Fruit fly (Drosophila melanogaster) whole organism, wandering third instar larva: ENCODE results near the gene Fign.

ENCODE experiments used
- Abd-B ChIP-seq: fragments of >200 bp; optimal IDR thresholded peaks from 2 replicates; lab custom pipeline; 2017; ENCODE audit warnings: missing biosample characterization, missing genetic modification characterization
- CG9705 ChIP-seq: fragments of 200-800 bp; sonication (Bioruptor generic); optimal IDR thresholded peaks from 2 replicates; lab custom pipeline; 2018; ENCODE audit warnings: missing biosample characterization, mild to moderate bottlenecking, missing genetic modification characterization
- Dfd ChIP-seq: fragments of >200 bp; optimal IDR thresholded peaks from 2 replicates; lab custom pipeline; 2017; ENCODE audit warnings: missing biosample characterization, missing genetic modification characterization
- Dif ChIP-seq: fragments of 200-275, 200-300 bp; sonication (Bioruptor generic); optimal IDR thresholded peaks from 2 replicates; lab custom pipeline; 2018; ENCODE audit warnings: missing biosample characterization, missing genetic modification characterization; ENCODE audit not compliant: partially characterized antibody
- GATAd ChIP-seq: sonication (Bioruptor generic); optimal IDR thresholded peaks from 2 replicates; lab custom pipeline; 2016; ENCODE audit warnings: missing biosample characterization, missing genetic modification characterization
- HLH106 ChIP-seq: fragments of 200-800 bp; optimal IDR thresholded peaks from 3 replicates; lab custom pipeline; 2019; ENCODE audit warnings: missing biosample characterization, mild to moderate bottlenecking, missing genetic modification characterization, moderate library complexity
- Hnf4 ChIP-seq: fragments of 200-800 bp; sonication (Bioruptor generic); optimal IDR thresholded peaks from 2 replicates; lab custom pipeline; 2016; ENCODE audit warnings: missing biosample characterization, mild to moderate bottlenecking, missing genetic modification characterization
- Hr83 ChIP-seq: fragments of 200-300 bp; sonication (Bioruptor generic); optimal IDR thresholded peaks from 2 replicates; lab custom pipeline; 2016; ENCODE audit warnings: missing biosample characterization, mild to moderate bottlenecking, missing genetic modification characterization, moderate library complexity; ENCODE audit not compliant: poor library complexity, severe bottlenecking
- Jra ChIP-seq: sonication (Bioruptor generic); optimal IDR thresholded peaks from 2 replicates; lab custom pipeline; 2016; ENCODE audit warnings: missing biosample characterization, missing genetic modification characterization
- Mio ChIP-seq: sonication (Bioruptor generic); optimal IDR thresholded peaks from 2 replicates; lab custom pipeline; 2016; ENCODE audit warnings: missing biosample characterization, missing genetic modification characterization
- Myc ChIP-seq: fragments of >200 bp; optimal IDR thresholded peaks from 2 replicates; lab custom pipeline; 2017
- N ChIP-seq: fragments of >200 bp; optimal IDR thresholded peaks from 2 replicates; lab custom pipeline; 2018; ENCODE audit warnings: missing biosample characterization, missing external identifiers, missing genetic modification characterization
- OdsH ChIP-seq: fragments of 200-800 bp; sonication (Bioruptor generic); optimal IDR thresholded peaks from 2 replicates; lab custom pipeline; 2016; ENCODE audit warnings: missing biosample characterization, mild to moderate bottlenecking, missing genetic modification characterization
- Rel ChIP-seq, 2 experiments: fragments of 200-800 bp; sonication (Bioruptor generic) in 1 of 2; optimal IDR thresholded peaks; 2 replicates in 1 of 2; 3 replicates in 1 of 2; lab custom pipeline; 2016 to 2019; ENCODE audit warnings: mild to moderate bottlenecking in 2 of 2, missing biosample characterization in 2 of 2, missing genetic modification characterization in 2 of 2, moderate library complexity in 1 of 2
- Vsx2 ChIP-seq: fragments of 200-300, 225-300 bp; sonication (Bioruptor generic); optimal IDR thresholded peaks from 2 replicates; lab custom pipeline; 2018; ENCODE audit warnings: missing biosample characterization, missing genetic modification characterization; ENCODE audit not compliant: partially characterized antibody
- br ChIP-seq: fragments of 200-800 bp; sonication (Bioruptor generic); optimal IDR thresholded peaks from 2 replicates; lab custom pipeline; 2016; ENCODE audit warnings: missing biosample characterization, missing genetic modification characterization
- brk ChIP-seq: fragments of 200-800 bp; sonication (Bioruptor generic); optimal IDR thresholded peaks from 2 replicates; lab custom pipeline; 2016; ENCODE audit warnings: missing biosample characterization, mild to moderate bottlenecking, missing genetic modification characterization
- dl ChIP-seq, 2 experiments: fragments of 175-275, 200-275 bp in 1 of 2; fragments of 200-275 bp in 1 of 2; sonication (Bioruptor generic); optimal IDR thresholded peaks; lab custom pipeline; 2018; ENCODE audit warnings: mild to moderate bottlenecking in 2 of 2, missing biosample characterization in 2 of 2, missing genetic modification characterization in 2 of 2, moderate library complexity in 2 of 2; ENCODE audit not compliant: partially characterized antibody in 2 of 2, insufficient read depth in 1 of 2
- dsf ChIP-seq: sonication (Bioruptor generic); optimal IDR thresholded peaks from 2 replicates; lab custom pipeline; 2016; ENCODE audit warnings: missing biosample characterization, missing genetic modification characterization, borderline replicate concordance
- foxo ChIP-seq, 2 experiments: fragments of 200-800 bp; sonication (Bioruptor generic); optimal IDR thresholded peaks; 2 replicates in 1 of 2; 3 replicates in 1 of 2; lab custom pipeline; 2016 to 2017; ENCODE audit warnings: missing biosample characterization in 2 of 2, missing genetic modification characterization in 2 of 2
- fru ChIP-seq: fragments of 200-800 bp; sonication (Bioruptor generic); optimal IDR thresholded peaks from 3 replicates; lab custom pipeline; 2016; ENCODE audit warnings: missing biosample characterization, mild to moderate bottlenecking, missing genetic modification characterization
- h ChIP-seq: fragments of 200-800 bp; sonication (Bioruptor generic); optimal IDR thresholded peaks from 3 replicates; lab custom pipeline; 2016; ENCODE audit warnings: missing biosample characterization, mild to moderate bottlenecking, missing genetic modification characterization
- lola ChIP-seq: fragments of >200 bp; optimal IDR thresholded peaks from 2 replicates; lab custom pipeline; 2017; ENCODE audit warnings: missing biosample characterization, missing genetic modification characterization
- psq ChIP-seq: fragments of 200-800 bp; sonication (Bioruptor generic); optimal IDR thresholded peaks from 3 replicates; lab custom pipeline; 2017; ENCODE audit warnings: missing biosample characterization, mild to moderate bottlenecking, missing genetic modification characterization, moderate library complexity
- rgr ChIP-seq: fragments of 200-800 bp; sonication (Bioruptor generic); optimal IDR thresholded peaks from 3 replicates; lab custom pipeline; 2016; ENCODE audit warnings: missing biosample characterization, mild to moderate bottlenecking, missing genetic modification characterization
- sage ChIP-seq: fragments of 200-800 bp; sonication (Bioruptor generic); optimal IDR thresholded peaks from 2 replicates; lab custom pipeline; 2016; ENCODE audit warnings: missing biosample characterization, mild to moderate bottlenecking, missing genetic modification characterization
- sv ChIP-seq: fragments of 200-800 bp; sonication (Bioruptor generic); optimal IDR thresholded peaks from 3 replicates; lab custom pipeline; 2016; ENCODE audit warnings: missing biosample characterization, missing genetic modification characterization
- tai ChIP-seq: sonication (Bioruptor generic); optimal IDR thresholded peaks from 2 replicates; lab custom pipeline; 2016; ENCODE audit warnings: missing biosample characterization, missing genetic modification characterization
- usp ChIP-seq: fragments of >200 bp; optimal IDR thresholded peaks from 2 replicates; lab custom pipeline; 2017; ENCODE audit warnings: missing biosample characterization, missing genetic modification characterization
- woc ChIP-seq: sonication (Bioruptor generic); optimal IDR thresholded peaks from 2 replicates; lab custom pipeline; 2016; ENCODE audit warnings: missing biosample characterization, mild to moderate bottlenecking, missing genetic modification characterization

Gene Fign

DNA sequence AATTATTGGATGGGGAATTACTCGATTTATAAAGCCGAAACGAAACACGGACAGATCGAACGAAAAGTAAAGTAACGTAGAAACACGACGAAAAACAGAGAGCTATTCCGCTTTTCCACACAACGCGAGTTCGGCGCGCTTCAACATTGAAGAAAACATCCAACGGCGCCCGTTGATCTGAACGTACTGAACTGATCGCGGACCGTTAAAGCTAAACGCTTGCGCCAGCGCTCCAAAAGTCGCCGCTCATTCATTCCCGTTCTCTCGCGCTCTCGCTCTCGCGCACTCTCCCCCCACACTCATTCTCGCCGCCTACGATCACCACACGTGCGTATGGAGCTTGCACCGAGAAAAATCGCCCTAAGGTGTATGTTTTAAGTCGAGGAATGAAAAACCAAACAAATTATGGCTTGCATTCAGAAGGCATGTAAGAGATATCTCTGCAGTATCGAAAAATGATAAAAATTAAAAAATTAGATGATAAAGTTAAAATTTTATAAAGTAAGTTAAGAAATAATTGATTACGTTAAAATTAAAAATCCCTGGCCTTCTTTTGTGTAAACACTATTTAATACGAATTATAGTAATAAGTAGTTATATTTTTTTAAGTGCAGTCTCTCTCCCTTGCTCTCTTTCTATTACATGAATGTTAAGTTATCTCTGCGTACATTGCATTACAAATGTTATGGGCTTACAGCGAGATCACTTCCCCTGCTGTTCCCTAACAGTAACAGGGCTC is 35.1 kb upstream of the Fign start, which contains the start of gene E23 (continued):
- peak; percentile 96 for TF ChIP-seq dl (GFP tag; optimal IDR thresholded peaks at IDR 0.05; lab: Kevin White, UChicago; ENCODE audit: insufficient read depth in 1 of 2, partially characterized antibody in 2 of 2)
- peak; percentile 85 for TF ChIP-seq brk (GFP tag; lab: Kevin White, UChicago)
- TF ChIP-seq N (GFP tag; lab: Kevin White, UChicago), result no peak
- TF ChIP-seq foxo (GFP tag; optimal IDR thresholded peaks at IDR 0.05; lab: Kevin White, UChicago), result peak; percentile 65 to 97
- TF ChIP-seq, all 38 proteins: peak for 28

DNA sequence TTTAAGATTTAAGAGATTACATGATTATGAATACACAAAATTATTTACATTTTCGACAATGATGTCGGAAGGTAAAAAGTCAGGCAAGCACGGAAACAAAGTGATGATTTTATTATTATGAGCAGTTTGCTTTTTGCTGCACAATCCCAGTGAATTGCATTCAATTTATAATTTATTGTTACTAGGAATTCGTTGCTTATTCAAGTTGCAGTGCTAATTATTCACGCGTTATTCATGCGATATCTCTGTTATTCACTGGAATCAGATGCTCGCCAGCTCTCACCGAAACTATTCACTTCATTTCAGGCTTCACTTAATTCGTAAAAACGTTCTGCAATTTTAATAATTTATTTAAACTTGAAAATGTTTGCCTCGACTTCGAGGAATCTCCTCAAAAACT is 34.1 kb upstream of the Fign start:
- no peak for TF ChIP-seq Hnf4
- no peak for TF ChIP-seq CG9705 (GFP tag; lab: Kevin White, UChicago)
- no peak for TF ChIP-seq Abd-B (GFP tag; lab: Kevin White, UChicago)
- no peak for TF ChIP-seq sage (GFP tag; lab: Kevin White, UChicago)
- no peak for TF ChIP-seq GATAd (GFP tag; lab: Kevin White, UChicago)
- no peak for TF ChIP-seq br

DNA sequence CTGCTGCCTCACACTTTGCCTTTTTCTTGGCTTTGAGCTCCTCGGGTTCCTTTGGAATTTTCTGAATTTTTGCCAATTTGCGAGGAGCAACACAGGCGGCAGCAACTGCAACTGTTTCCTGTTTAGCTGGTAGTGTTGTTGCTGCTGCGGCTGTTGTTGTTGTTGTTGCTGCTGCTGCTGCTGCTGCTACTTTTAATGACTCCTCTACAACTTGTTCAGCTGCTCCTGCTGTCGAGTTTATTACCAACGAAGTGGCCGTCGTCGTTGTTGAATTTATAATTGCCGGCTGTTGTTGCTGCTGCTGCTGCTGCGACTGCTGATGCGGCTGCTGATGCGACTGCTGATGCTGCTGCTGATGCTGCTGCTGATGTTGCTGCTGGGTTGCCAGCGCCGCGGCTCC is 33.3 kb upstream of the Fign start:
- TF ChIP-seq rgr, result no peak
- TF ChIP-seq Dfd (GFP tag; lab: Kevin White, UChicago), result peak; percentile 94
- no peak for TF ChIP-seq Abd-B (GFP tag; lab: Kevin White, UChicago)
- no peak for TF ChIP-seq sv (GFP tag; lab: Kevin White, UChicago)
- no peak for TF ChIP-seq Hnf4

DNA sequence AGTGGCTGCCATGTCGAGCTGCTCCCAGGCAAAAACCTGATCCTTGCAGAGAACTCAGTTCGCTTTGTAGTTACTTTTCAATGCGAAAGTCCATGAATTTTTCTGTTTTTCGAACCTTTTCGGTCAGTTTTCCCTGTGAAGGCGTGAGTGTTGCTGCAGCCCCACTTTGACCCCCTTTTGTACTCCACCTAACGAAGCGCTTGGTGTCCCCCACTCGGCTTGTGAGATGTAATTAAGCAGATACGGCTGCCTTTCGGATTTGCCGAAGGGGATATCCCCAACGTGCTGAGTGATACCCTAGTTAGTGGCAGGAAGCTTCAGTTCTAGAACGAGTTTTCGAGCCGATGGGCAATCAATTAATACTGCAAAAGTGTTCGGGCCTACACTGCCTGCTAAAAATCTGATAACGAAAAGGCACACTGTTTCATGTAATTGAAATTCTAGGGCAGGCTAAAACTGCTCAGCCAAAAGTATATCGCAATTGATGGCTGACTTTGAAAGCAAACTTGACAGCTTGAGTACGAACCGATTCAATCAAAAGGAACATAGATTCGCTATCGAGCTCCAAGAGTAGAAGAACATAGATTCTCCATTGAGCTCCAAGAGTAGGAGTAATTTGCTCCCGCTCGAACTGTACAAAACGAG is 32.0 kb upstream of the Fign start:
- no peak for TF ChIP-seq Rel (GFP tag; optimal IDR thresholded peaks at IDR 0.05; lab: Kevin White, UChicago)
- TF ChIP-seq Rel (tag; optimal IDR thresholded peaks at IDR 0.05; lab: Kevin White, UChicago), result no peak
- TF ChIP-seq Dfd (GFP tag; lab: Kevin White, UChicago), result no peak
- TF ChIP-seq dsf (GFP tag; lab: Kevin White, UChicago), result no peak
- no peak for TF ChIP-seq tai (GFP tag; lab: Kevin White, UChicago)
- TF ChIP-seq rgr, result no peak
- TF ChIP-seq OdsH (GFP tag; lab: Kevin White, UChicago), result peak; percentile 21
- TF ChIP-seq CG9705 (GFP tag; lab: Kevin White, UChicago), result no peak
- TF ChIP-seq br, result peak; percentile 27
- TF ChIP-seq N (GFP tag; lab: Kevin White, UChicago), result no peak
- no peak for TF ChIP-seq foxo (GFP tag; optimal IDR thresholded peaks at IDR 0.05; lab: Kevin White, UChicago)
- no peak for TF ChIP-seq Vsx2 (GFP tag; lab: Kevin White, UChicago)
- TF ChIP-seq psq, result no peak
- no peak for TF ChIP-seq sv (GFP tag; lab: Kevin White, UChicago)
- TF ChIP-seq lola (GFP tag; lab: Kevin White, UChicago), result no peak
- no peak for TF ChIP-seq Jra (GFP tag; lab: Kevin White, UChicago)
- TF ChIP-seq woc (GFP tag; lab: Kevin White, UChicago), result peak; percentile 38
- TF ChIP-seq HLH106, result no peak
- TF ChIP-seq usp, result no peak
- no peak for TF ChIP-seq dl (GFP tag; optimal IDR thresholded peaks at IDR 0.05; lab: Kevin White, UChicago; ENCODE audit: insufficient read depth in 1 of 2, partially characterized antibody in 2 of 2)
- no peak for TF ChIP-seq brk (GFP tag; lab: Kevin White, UChicago)
- TF ChIP-seq Dif (GFP tag; lab: Kevin White, UChicago), result no peak
- TF ChIP-seq Mio (GFP tag; lab: Kevin White, UChicago), result no peak
- no peak for TF ChIP-seq Hr83
- peak; percentile 21 for TF ChIP-seq fru (GFP tag; lab: Kevin White, UChicago)
- no peak for TF ChIP-seq Myc (lab: Kevin White, UChicago)
- TF ChIP-seq h (GFP tag; lab: Kevin White, UChicago), result no peak
